Worm (Caenorhabditis elegans) whole organism, late embryonic: ENCODE results near the gene dsl-1.
"Not testable (repeated sequence)": the region's sequence is repeated elsewhere in the genome, so short reads cannot be mapped to it uniquely, and the experiment has no call there.

Source experiments
- C08G9.2 ChIP-seq: sonication (generic microtip); optimal IDR thresholded peaks from 2 replicates; lab custom pipeline; 2016; ENCODE audit warnings: mild to moderate bottlenecking, missing genetic modification characterization, moderate library complexity, missing compliant biosample characterization
- T23F11.4 ChIP-seq: fragments of 200-800 bp; sonication (Bioruptor generic); optimal IDR thresholded peaks from 2 replicates; lab custom pipeline; 2018; ENCODE audit warnings: mild to moderate bottlenecking, missing genetic modification characterization, missing compliant biosample characterization
- ceh-18 ChIP-seq: sonication (generic microtip); optimal IDR thresholded peaks from 2 replicates; lab custom pipeline; 2016; ENCODE audit warnings: missing genetic modification characterization, missing compliant biosample characterization
- ceh-19 ChIP-seq: fragments of 200-800 bp; sonication (Bioruptor generic); optimal IDR thresholded peaks from 2 replicates; lab custom pipeline; 2018; ENCODE audit warnings: mild to moderate bottlenecking, missing genetic modification characterization, missing compliant biosample characterization
- ceh-2 ChIP-seq: sonication (generic microtip); optimal IDR thresholded peaks from 2 replicates; lab custom pipeline; 2016; ENCODE audit warnings: missing genotype, missing genetic modification characterization, missing compliant biosample characterization
- ceh-22 ChIP-seq: sonication (generic microtip); optimal IDR thresholded peaks from 2 replicates; lab custom pipeline; 2017; ENCODE audit warnings: missing biosample characterization, missing genetic modification characterization
- ceh-24 ChIP-seq: sonication (generic microtip); optimal IDR thresholded peaks from 2 replicates; lab custom pipeline; 2016; ENCODE audit warnings: mild to moderate bottlenecking, missing genetic modification characterization, missing compliant biosample characterization
- ceh-30 ChIP-seq: fragments of 150-350 bp; optimal IDR thresholded peaks from 2 replicates; lab custom pipeline; 2014; ENCODE audit warnings: missing biosample characterization, missing genetic modification characterization
- ceh-31 ChIP-seq: sonication (generic microtip); optimal IDR thresholded peaks from 2 replicates; lab custom pipeline; 2016; ENCODE audit warnings: missing genetic modification characterization, missing compliant biosample characterization
- ceh-48 ChIP-seq: sonication (generic microtip); optimal IDR thresholded peaks from 2 replicates; lab custom pipeline; 2016; ENCODE audit warnings: missing genetic modification characterization, inconsistent platforms, missing compliant biosample characterization
- eyg-1 ChIP-seq: sonication (generic microtip); optimal IDR thresholded peaks from 2 replicates; lab custom pipeline; 2016; ENCODE audit warnings: missing genotype, missing genetic modification characterization, missing compliant biosample characterization
- fkh-10 ChIP-seq: fragments of 150-350 bp; optimal IDR thresholded peaks from 2 replicates; lab custom pipeline; 2014; ENCODE audit warnings: missing biosample characterization, missing genetic modification reagents, missing genetic modification characterization
- hlh-30 ChIP-seq: sonication (generic microtip); optimal IDR thresholded peaks from 2 replicates; lab custom pipeline; 2017; ENCODE audit warnings: antibody characterized with exemption, missing genetic modification characterization, missing compliant biosample characterization; ENCODE audit not compliant: insufficient read depth
- madf-2 ChIP-seq: sonication (generic microtip); optimal IDR thresholded peaks from 2 replicates; lab custom pipeline; 2017; ENCODE audit warnings: missing genetic modification characterization, missing compliant biosample characterization
- nfya-1 ChIP-seq: sonication (generic microtip); optimal IDR thresholded peaks from 2 replicates; lab custom pipeline; 2017; ENCODE audit warnings: missing genetic modification characterization, mild to moderate bottlenecking, missing compliant biosample characterization, antibody characterized with exemption, moderate library complexity
- npax-4 ChIP-seq: sonication (generic microtip); optimal IDR thresholded peaks from 2 replicates; lab custom pipeline; 2016; ENCODE audit warnings: missing genetic modification characterization, missing compliant biosample characterization
- odd-2 ChIP-seq: sonication (generic microtip); optimal IDR thresholded peaks from 2 replicates; lab custom pipeline; 2017; ENCODE audit warnings: antibody characterized with exemption, mild to moderate bottlenecking, missing genetic modification characterization, missing compliant biosample characterization
- pag-3 ChIP-seq: sonication (generic microtip); optimal IDR thresholded peaks from 2 replicates; lab custom pipeline; 2016; ENCODE audit warnings: missing compliant biosample characterization, missing genetic modification characterization, borderline replicate concordance
- pat-9 ChIP-seq: fragments of 200-800 bp; sonication (Bioruptor generic); optimal IDR thresholded peaks from 2 replicates; lab custom pipeline; 2018; ENCODE audit warnings: mild to moderate bottlenecking, missing genetic modification characterization, moderate library complexity, missing compliant biosample characterization
- pha-2 ChIP-seq: sonication (generic microtip); optimal IDR thresholded peaks from 2 replicates; lab custom pipeline; 2017; ENCODE audit warnings: mild to moderate bottlenecking, missing genetic modification characterization, missing compliant biosample characterization
- pha-4 ChIP-seq: fragments of 150-350 bp; optimal IDR thresholded peaks from 2 replicates; lab custom pipeline; 2018; ENCODE audit warnings: missing biosample characterization, missing genetic modification reagents, missing genetic modification characterization
- pqm-1 ChIP-seq: sonication (generic microtip); optimal IDR thresholded peaks from 2 replicates; lab custom pipeline; 2016; ENCODE audit warnings: missing genetic modification characterization, missing compliant biosample characterization
- pros-1 ChIP-seq: fragments of 150-350 bp; optimal IDR thresholded peaks from 2 replicates; lab custom pipeline; 2014; ENCODE audit warnings: missing biosample characterization, missing genetic modification reagents, missing genetic modification characterization
- ref-2 ChIP-seq: sonication (generic microtip); optimal IDR thresholded peaks from 2 replicates; lab custom pipeline; 2016; ENCODE audit warnings: missing genetic modification characterization, missing compliant biosample characterization
- rnt-1 ChIP-seq: sonication (generic microtip); optimal IDR thresholded peaks from 2 replicates; lab custom pipeline; 2016; ENCODE audit warnings: missing genetic modification characterization, missing compliant biosample characterization
- sdc-2 ChIP-seq: sonication (generic microtip); optimal IDR thresholded peaks from 2 replicates; lab custom pipeline; 2016; ENCODE audit warnings: missing genotype, missing genetic modification characterization, missing compliant biosample characterization
- sox-2 ChIP-seq: fragments of 200-800 bp; sonication (Bioruptor generic); IDR thresholded peaks from 2 replicates; pipeline ENCODE4 v1.3.6; 2022; ENCODE audit warnings: missing genetic modification reagents, missing genetic modification characterization, missing compliant biosample characterization
- tbx-7 ChIP-seq: sonication (generic microtip); optimal IDR thresholded peaks from 2 replicates; lab custom pipeline; 2016; ENCODE audit warnings: missing genotype, missing genetic modification characterization, missing compliant biosample characterization
- unc-42 ChIP-seq: sonication (generic microtip); optimal IDR thresholded peaks from 2 replicates; lab custom pipeline; 2016; ENCODE audit warnings: missing genotype, missing genetic modification characterization, missing compliant biosample characterization
- unc-55 ChIP-seq: sonication (generic microtip); optimal IDR thresholded peaks from 2 replicates; lab custom pipeline; 2017; ENCODE audit warnings: missing biosample characterization, missing genetic modification reagents, missing genetic modification characterization
- zip-5 ChIP-seq: sonication (generic microtip); optimal IDR thresholded peaks from 2 replicates; lab custom pipeline; 2016; ENCODE audit warnings: missing genetic modification characterization, missing compliant biosample characterization

Gene dsl-1

ce11 chrIV:1187502-1187901 lies 20.4 kb downstream of the dsl-1 start, which contains the start of gene mdt-20:
Gene mdt-20, plus strand, starts transcription at chrIV:1187802.
- TF ChIP-seq ceh-22 (tag; lab: Kevin White, UChicago); tbx-7; sox-2 (GFP tag; lab: Robert Waterston, UW): not testable (repeated sequence)

- not testable (repeated sequence) for TF ChIP-seq ref-2, pat-9, madf-2 (tag; lab: Kevin White, UChicago)
- TF ChIP-seq, all 69 proteins: peak for 0; not testable (repeated sequence) for 69
These were observed 25.6 kb downstream of the dsl-1 start, which contains the start of gene rmif-2 for ce11 chrIV:1182292-1182691. Gene rmif-2, plus strand, starts transcription at chrIV:1182592.

ce11 chrIV:1177683-1178082 lies 30.2 kb downstream of the dsl-1 start, which contains the start of gene Y104H12D.2:
Gene Y104H12D.2, plus strand, starts transcription at chrIV:1178022.
- no peak for TF ChIP-seq sox-2 (GFP tag; lab: Robert Waterston, UW)
- TF ChIP-seq ceh-31 (tag; lab: Kevin White, UChicago): no peak
- TF ChIP-seq zip-5 (tag; lab: Kevin White, UChicago): no peak
- no peak for TF ChIP-seq pha-2 (tag; lab: Kevin White, UChicago)
- peak; percentile 32 for TF ChIP-seq unc-42

- no peak for TF ChIP-seq T23F11.4
- TF ChIP-seq ceh-48: no peak
- TF ChIP-seq nfya-1 (tag; lab: Kevin White, UChicago): no peak
- no peak for TF ChIP-seq zip-5 (tag; lab: Kevin White, UChicago)
- TF ChIP-seq, all 69 proteins: peak for 0
These were observed 31.3 kb downstream of the dsl-1 start for ce11 chrIV:1176613-1177012.

- TF ChIP-seq ceh-18 (tag; lab: Kevin White, UChicago): no peak
- no peak for TF ChIP-seq ceh-31 (tag; lab: Kevin White, UChicago)
- TF ChIP-seq eyg-1 (tag; lab: Kevin White, UChicago): no peak
- no peak for TF ChIP-seq ceh-2 (tag; lab: Kevin White, UChicago)
- no peak for TF ChIP-seq npax-4 (tag; lab: Kevin White, UChicago)
- TF ChIP-seq pha-4 (tag; lab: Kevin White, UChicago): no peak
- no peak for TF ChIP-seq sdc-2 (tag; lab: Kevin White, UChicago)
- TF ChIP-seq pqm-1 (tag; lab: Kevin White, UChicago): no peak
- no peak for TF ChIP-seq sox-2 (GFP tag; lab: Robert Waterston, UW)
- no peak for TF ChIP-seq pros-1 (tag; lab: Kevin White, UChicago)
- TF ChIP-seq ceh-30 (tag; lab: Kevin White, UChicago): no peak
These were observed 33.5 kb downstream of the dsl-1 start for ce11 chrIV:1174411-1174810.

ce11 chrIV:1170408-1170807 lies 37.5 kb downstream of the dsl-1 start, which contains the start of gene cec-2:
Gene cec-2, plus strand, starts transcription at chrIV:1170708.
- TF ChIP-seq odd-2 (tag; lab: Kevin White, UChicago) (no peak), ceh-19 (no peak), fkh-10 (GFP tag; lab: Kevin White, UChicago) (no peak), C08G9.2 (tag; lab: Kevin White, UChicago) (no peak), madf-2 (tag; lab: Kevin White, UChicago) (no peak), ceh-24 (tag; lab: Kevin White, UChicago) (no peak)

ce11 chrIV:1168311-1168965 lies 39.4 kb downstream of the dsl-1 start:
- no peak for TF ChIP-seq ceh-18 (tag; lab: Kevin White, UChicago)
- TF ChIP-seq nfya-1 (tag; lab: Kevin White, UChicago): peak; percentile 20
- TF ChIP-seq pros-1 (tag; lab: Kevin White, UChicago): peak; percentile 5
- TF ChIP-seq unc-55 (GFP tag; lab: Kevin White, UChicago): peak; percentile 20
- no peak for TF ChIP-seq pag-3
- TF ChIP-seq hlh-30 (tag; lab: Kevin White, UChicago): peak; percentile 67
- peak; percentile 1 for TF ChIP-seq rnt-1
- TF ChIP-seq, all 69 proteins: peak for 5
